Fruit fly (Drosophila melanogaster): ENCODE data around the gene CG7606.
A peak's percentile ranks its signal among the peaks of the same experiment; 100 is the strongest.

CG7606 gene

dm6 chr3R:17615076-17615475 lies 18.7 kb downstream of the CG7606 start:
- TF ChIP-seq N (GFP tag; optimal IDR thresholded peaks at IDR 0.05) (peak; percentile 31), Myc (optimal IDR thresholded peaks at IDR 0.05) (peak; percentile 56), Sp1 (GFP tag; optimal IDR thresholded peaks at IDR 0.05) (no peak)

- TF ChIP-seq Hr78 (GFP tag; optimal IDR thresholded peaks at IDR 0.05) = no peak
Observed at dm6 chr3R:17615746-17616145, 19.4 kb downstream of the CG7606 start.

dm6 chr3R:17616541-17616940 lies 20.2 kb downstream of the CG7606 start:
- TF ChIP-seq brk (GFP tag; optimal IDR thresholded peaks at IDR 0.05) (no peak), Rel (GFP tag; optimal IDR thresholded peaks at IDR 0.05) (no peak), Rel (tag; optimal IDR thresholded peaks at IDR 0.05) (no peak), tai (GFP tag; optimal IDR thresholded peaks at IDR 0.05) (no peak), CG9705 (GFP tag; optimal IDR thresholded peaks at IDR 0.05) (no peak), usp (GFP tag; optimal IDR thresholded peaks at IDR 0.05) (no peak), Hr78 (GFP tag; optimal IDR thresholded peaks at IDR 0.05) (no peak), GATAd (GFP tag; optimal IDR thresholded peaks at IDR 0.05) (no peak), pan (optimal IDR thresholded peaks at IDR 0.05) (no peak), Jra (GFP tag; optimal IDR thresholded peaks at IDR 0.05) (no peak), Mio (GFP tag; optimal IDR thresholded peaks at IDR 0.05) (no peak), Vsx2 (GFP tag; optimal IDR thresholded peaks at IDR 0.05; ENCODE audit: partially characterized antibody) (no peak), Myc (optimal IDR thresholded peaks at IDR 0.05) (no peak), CG32264 (GFP tag; optimal IDR thresholded peaks at IDR 0.05) (no peak), br (GFP tag; optimal IDR thresholded peaks at IDR 0.05) (no peak), foxo (GFP tag; optimal IDR thresholded peaks at IDR 0.05) (no peak), h (GFP tag; optimal IDR thresholded peaks at IDR 0.05) (no peak), N (GFP tag; optimal IDR thresholded peaks at IDR 0.05) (no peak)

dm6 chr3R:17617121-17617975 lies 21.0 kb downstream of the CG7606 start:
- no peak for TF ChIP-seq br (GFP tag; optimal IDR thresholded peaks at IDR 0.05)
- TF ChIP-seq dmrt93B (GFP tag; optimal IDR thresholded peaks at IDR 0.05) = no peak
- TF ChIP-seq lola (GFP tag; optimal IDR thresholded peaks at IDR 0.05) = no peak
- TF ChIP-seq sage (GFP tag; optimal IDR thresholded peaks at IDR 0.05) = no peak
- TF ChIP-seq CrebA (GFP tag; optimal IDR thresholded peaks at IDR 0.05; ENCODE audit: borderline replicate concordance) = peak; percentile 24
- TF ChIP-seq dl (GFP tag; optimal IDR thresholded peaks at IDR 0.05; ENCODE audit: insufficient read depth in 1 of 2, partially characterized antibody in 2 of 2) = no peak
- TF ChIP-seq pan (optimal IDR thresholded peaks at IDR 0.05) = no peak
- no peak for TF ChIP-seq jim (GFP tag; optimal IDR thresholded peaks at IDR 0.05)
- TF ChIP-seq foxo (GFP tag; optimal IDR thresholded peaks at IDR 0.05) = peak in 1 of 2 experiments; percentile 33
- no peak for TF ChIP-seq fru (GFP tag; optimal IDR thresholded peaks at IDR 0.05)
- no peak for TF ChIP-seq dsf (GFP tag; optimal IDR thresholded peaks at IDR 0.05; ENCODE audit: borderline replicate concordance)
- TF ChIP-seq Dfd (GFP tag; optimal IDR thresholded peaks at IDR 0.05) = no peak
- no peak for TF ChIP-seq Vsx2 (GFP tag; optimal IDR thresholded peaks at IDR 0.05; ENCODE audit: partially characterized antibody)
- no peak for TF ChIP-seq psq (GFP tag; optimal IDR thresholded peaks at IDR 0.05)
- TF ChIP-seq Hnf4 (GFP tag; optimal IDR thresholded peaks at IDR 0.05) = no peak
- TF ChIP-seq GATAd (GFP tag; optimal IDR thresholded peaks at IDR 0.05) = no peak
- no peak for TF ChIP-seq Abd-B (GFP tag; optimal IDR thresholded peaks at IDR 0.05)
- no peak for TF ChIP-seq Rel (GFP tag; optimal IDR thresholded peaks at IDR 0.05)
- TF ChIP-seq Rel (tag; optimal IDR thresholded peaks at IDR 0.05) = peak; percentile 86
- peak; percentile 23 for TF ChIP-seq Hr83 (GFP tag; optimal IDR thresholded peaks at IDR 0.05; ENCODE audit: poor library complexity, severe bottlenecking)
- no peak for TF ChIP-seq h (GFP tag; optimal IDR thresholded peaks at IDR 0.05)
- TF ChIP-seq ey (GFP tag; optimal IDR thresholded peaks at IDR 0.05) = no peak
- TF ChIP-seq Hr78 (GFP tag; optimal IDR thresholded peaks at IDR 0.05) = no peak
- no peak for TF ChIP-seq woc (GFP tag; optimal IDR thresholded peaks at IDR 0.05)
- peak; percentile 69 for TF ChIP-seq Myc (optimal IDR thresholded peaks at IDR 0.05)
- peak; percentile 0 for TF ChIP-seq tai (GFP tag; optimal IDR thresholded peaks at IDR 0.05)
- TF ChIP-seq rgr (GFP tag; optimal IDR thresholded peaks at IDR 0.05) = peak; percentile 21
- no peak for TF ChIP-seq CG32264 (GFP tag; optimal IDR thresholded peaks at IDR 0.05)
- TF ChIP-seq brk (GFP tag; optimal IDR thresholded peaks at IDR 0.05) = peak; percentile 14
- no peak for TF ChIP-seq OdsH (GFP tag; optimal IDR thresholded peaks at IDR 0.05)
- no peak for TF ChIP-seq sv (GFP tag; optimal IDR thresholded peaks at IDR 0.05)
- TF ChIP-seq N (GFP tag; optimal IDR thresholded peaks at IDR 0.05) = no peak
- no peak for TF ChIP-seq Sp1 (GFP tag; optimal IDR thresholded peaks at IDR 0.05)
- TF ChIP-seq Dif (GFP tag; optimal IDR thresholded peaks at IDR 0.05; ENCODE audit: partially characterized antibody) = no peak
- TF ChIP-seq Mio (GFP tag; optimal IDR thresholded peaks at IDR 0.05) = no peak
- no peak for TF ChIP-seq CG9705 (GFP tag; optimal IDR thresholded peaks at IDR 0.05)
- no peak for TF ChIP-seq usp (GFP tag; optimal IDR thresholded peaks at IDR 0.05)
- no peak for TF ChIP-seq Jra (GFP tag; optimal IDR thresholded peaks at IDR 0.05)
- TF ChIP-seq HLH106 (tag; optimal IDR thresholded peaks at IDR 0.05) = no peak
